Fruit fly (Drosophila melanogaster) whole organism, larva: ENCODE data around the gene CG31643.

Experiments used
- noc ChIP-seq: fragments of 200-800 bp; sonication (Bioruptor generic); optimal IDR thresholded peaks from 3 replicates; lab custom pipeline; 2019; ENCODE audit warnings: missing biosample characterization, mild to moderate bottlenecking, missing genetic modification characterization, moderate library complexity

The CG31643 gene

DNA sequence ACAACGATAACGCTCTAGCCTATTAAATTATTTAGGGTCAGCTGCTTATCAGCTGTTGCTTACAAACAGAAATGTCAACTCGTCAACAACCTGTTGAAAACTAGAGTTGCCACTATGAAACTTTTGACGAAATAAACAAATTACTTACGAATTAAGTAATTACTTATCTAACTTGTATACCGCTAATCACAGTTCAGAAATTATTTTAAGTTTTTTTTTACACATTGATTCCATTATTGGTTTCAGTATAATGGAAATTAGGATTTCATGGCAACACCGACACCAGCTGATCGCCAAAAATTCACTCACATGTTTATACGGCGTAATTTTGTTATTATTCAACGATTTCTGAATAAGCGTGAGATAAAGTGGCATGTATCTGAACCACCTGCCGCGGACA is at the start of gene CG31643, which contains the start of gene CG9117:
Gene CG31643 (plus strand): TSS at position 288 of the 400 bp plus-strand sequence.
Gene CG9117 (minus strand): TSS at position 73 of the 400 bp plus-strand sequence.
- TF ChIP-seq noc (tag; lab: Kevin White, UChicago), result peak; percentile 76

DNA sequence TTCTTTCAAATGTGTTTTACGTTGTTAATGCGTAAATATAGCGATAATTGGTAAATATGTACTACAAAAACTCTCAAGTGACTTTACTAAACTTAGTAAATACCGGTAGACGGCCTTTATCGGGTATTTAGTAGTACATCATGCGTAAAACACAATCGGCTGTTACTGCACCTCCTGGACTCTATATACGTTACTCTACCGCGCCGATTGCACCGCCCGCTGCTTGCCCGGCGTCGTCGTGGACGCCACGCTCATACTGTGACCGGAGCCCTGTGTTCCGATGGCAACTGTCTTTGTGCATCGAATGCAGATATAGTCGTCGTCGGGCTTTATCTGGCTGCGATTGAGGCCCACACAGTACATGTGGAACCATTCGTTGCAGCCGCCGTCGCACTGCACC is 47.5 kb upstream of the CG31643 start:
- TF ChIP-seq noc (tag; lab: Kevin White, UChicago), result no peak

DNA sequence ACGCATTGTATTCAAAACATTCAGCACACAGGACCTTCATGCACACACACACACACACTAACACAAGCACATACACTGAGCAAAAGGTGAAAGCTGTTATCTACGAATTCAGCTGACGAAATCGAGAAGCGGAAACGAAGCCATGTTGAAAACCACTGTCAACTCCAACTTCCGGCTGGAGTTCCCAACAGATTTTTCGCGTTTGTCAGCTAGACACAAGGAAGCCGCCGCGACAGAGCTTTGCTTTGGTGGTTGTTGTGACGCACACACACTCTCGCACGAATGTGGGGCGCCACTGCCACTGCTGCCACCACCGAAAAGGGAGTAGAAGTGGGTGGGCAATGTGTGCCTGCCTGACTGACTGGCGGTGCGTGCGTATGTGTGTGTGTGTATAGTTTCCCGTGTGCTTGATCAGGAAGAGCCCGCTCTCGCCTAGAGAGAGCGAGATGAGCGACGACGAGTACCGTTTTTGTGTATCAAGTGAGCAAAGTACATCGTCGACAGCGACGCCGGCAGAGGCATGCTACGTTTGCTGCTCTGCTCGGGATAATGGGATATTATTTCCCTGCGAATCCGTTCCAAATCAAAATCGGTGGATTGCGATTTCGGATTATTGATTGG is 40.2 kb upstream of the CG31643 start:
- no peak for TF ChIP-seq noc (tag; lab: Kevin White, UChicago)

DNA sequence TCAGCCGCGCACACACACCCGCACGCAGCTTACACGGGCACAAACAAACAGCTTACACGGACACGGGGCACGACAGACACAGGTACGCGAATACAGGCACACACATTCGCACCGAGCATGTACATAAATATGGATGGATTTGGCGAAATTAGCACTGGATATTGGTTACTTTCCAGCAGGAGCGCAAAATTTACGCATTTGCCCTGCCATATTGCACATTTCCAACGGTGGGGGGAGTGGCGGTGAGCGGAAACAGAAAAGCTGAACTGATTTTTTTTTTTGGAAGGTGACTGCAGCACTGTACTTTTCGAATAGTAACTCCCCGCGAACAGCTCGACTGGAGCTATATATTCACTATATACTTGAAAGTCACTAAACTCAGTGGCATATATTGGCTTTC is 39.5 kb upstream of the CG31643 start:
- no peak for TF ChIP-seq noc (tag; lab: Kevin White, UChicago)

DNA sequence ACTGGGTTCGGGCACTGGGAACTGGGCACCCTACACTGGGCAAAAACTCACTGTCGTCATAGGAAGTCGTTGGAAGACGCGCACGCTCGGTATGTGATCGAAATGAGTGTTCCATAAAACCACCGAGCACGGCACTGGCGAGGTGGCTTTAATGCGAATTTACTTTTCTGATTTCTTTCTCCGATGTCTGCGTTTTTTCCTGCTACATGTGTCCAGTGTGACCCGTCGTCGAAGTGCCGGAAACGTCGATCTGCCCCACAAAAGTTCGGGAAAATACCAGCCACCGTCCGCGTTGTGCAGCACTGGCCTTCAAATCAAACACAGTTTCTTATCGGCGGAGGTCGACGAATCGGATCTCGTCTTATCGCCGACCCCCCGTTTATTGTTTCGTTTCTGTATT is 38.7 kb upstream of the CG31643 start, which contains the start of gene Kdm5:
Gene Kdm5 (minus strand): TSS at position 255 of the 400 bp plus-strand sequence.
- peak; percentile 69 for TF ChIP-seq noc (tag; lab: Kevin White, UChicago)

DNA sequence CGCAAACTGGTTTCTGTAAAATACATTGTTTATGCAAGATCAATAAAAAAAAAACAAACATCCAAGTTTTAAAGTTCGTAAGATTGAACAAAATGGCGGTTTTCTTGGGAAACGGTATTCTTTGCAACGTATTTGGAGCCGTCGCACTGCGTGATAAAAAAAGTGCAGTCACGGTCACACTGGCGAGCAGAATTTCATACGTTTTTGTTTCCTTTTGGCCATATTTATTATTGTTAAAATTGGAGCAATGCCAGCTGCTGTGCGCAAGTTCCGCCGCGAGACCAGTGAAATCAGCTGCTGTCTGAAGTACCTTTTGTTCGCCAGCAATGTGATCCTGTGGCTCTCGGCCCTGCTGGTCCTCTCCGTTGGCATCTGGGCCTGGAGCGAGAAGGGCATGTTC is 37.9 kb upstream of the CG31643 start, which contains the start of gene Tsp26A:
Gene Tsp26A (plus strand): TSS at position 164 of the 400 bp plus-strand sequence.
- TF ChIP-seq noc (tag; lab: Kevin White, UChicago), result no peak

DNA sequence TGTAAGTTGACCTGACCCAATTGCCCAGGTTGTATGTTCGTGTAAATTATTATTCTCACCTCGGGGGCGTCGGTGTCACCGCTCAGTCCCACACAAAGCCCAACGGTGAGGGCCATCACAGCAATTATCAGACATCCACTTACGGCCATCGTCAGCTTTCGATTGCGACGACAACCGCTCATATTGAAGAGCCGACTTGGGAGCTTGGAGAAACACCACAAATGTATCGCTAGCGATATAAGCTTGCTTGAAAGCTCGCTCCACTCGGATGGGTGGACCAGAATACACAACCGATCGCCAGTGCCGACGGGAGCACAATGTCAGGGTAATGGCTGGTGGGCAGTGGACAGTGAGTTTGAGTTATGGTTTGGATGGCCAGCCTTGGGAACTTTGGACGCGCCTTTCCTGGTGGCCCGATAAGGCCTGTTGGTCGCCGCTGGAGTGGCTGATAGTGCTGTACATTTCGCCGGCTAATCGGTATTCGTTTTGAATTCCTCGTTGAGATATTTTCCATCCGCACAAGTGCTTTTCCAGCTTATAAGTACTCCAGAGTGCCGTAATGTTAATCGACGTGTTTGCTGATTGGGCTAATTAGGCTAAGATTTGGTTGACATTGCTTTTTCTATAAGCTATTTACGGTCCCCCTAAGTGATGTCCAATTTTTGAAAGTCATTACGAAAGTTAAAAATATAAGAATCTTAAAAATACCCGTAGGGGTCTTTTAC is 31.2 kb upstream of the CG31643 start, which contains the start of gene Gal:
Gene Gal (minus strand): TSS at position 320 of the 725 bp plus-strand sequence.
- no peak for TF ChIP-seq noc (tag; lab: Kevin White, UChicago)

DNA sequence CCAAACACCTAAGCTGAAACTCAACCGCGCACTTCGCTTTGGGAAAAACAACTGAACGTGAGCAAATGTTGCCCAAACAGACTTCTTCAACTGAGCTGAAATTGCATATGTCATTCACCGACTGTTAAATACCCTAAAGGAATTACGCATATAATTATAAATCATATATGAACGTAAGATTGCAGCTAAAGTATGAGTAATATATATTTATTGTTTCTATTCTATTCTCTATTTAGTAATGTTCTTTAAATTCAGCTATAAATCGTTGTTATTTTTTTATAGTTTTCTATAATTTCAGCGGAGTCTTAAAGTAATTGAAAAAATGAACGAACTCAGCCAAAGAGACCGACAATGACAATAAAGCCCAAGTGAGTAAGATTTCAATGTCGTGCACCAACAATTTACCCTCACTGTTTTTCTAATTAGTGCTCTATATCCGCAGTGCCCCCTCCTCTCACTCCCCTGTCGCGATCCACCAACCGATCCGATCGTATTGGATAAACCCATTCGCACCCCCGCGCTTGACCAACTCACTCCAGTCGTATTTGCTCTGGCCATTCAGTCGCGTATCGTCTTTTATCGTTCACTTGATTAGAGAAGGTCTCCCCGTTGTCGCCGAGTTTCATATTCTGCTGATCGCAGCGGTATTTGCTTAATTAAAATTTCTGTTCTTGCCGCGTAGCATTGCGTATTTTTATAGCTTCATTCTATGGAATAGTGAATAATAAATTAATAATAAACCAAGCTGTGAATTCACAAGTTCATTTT is 25.4 kb upstream of the CG31643 start, which contains the start of gene CG9098:
Gene CG9098 (minus strand): TSS at position 36 of the 768 bp plus-strand sequence.
- no peak for TF ChIP-seq noc (tag; lab: Kevin White, UChicago)

DNA sequence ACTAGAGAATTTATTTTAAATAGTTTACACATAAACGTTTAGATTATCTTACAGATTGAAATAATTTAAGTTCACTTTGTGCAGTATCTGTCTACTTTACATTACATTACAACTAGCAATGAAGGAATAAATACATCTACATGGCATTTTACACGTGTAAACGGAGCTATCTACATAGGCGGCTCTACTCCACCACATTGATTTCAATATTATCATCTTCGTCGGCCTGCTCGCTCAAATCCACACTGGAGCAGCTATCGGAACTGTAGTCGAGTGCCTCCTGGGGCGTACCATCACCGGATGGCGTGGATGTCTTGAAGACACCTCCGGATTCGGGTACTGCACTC is 24.9 kb upstream of the CG31643 start:
- no peak for TF ChIP-seq noc (tag; lab: Kevin White, UChicago)

DNA sequence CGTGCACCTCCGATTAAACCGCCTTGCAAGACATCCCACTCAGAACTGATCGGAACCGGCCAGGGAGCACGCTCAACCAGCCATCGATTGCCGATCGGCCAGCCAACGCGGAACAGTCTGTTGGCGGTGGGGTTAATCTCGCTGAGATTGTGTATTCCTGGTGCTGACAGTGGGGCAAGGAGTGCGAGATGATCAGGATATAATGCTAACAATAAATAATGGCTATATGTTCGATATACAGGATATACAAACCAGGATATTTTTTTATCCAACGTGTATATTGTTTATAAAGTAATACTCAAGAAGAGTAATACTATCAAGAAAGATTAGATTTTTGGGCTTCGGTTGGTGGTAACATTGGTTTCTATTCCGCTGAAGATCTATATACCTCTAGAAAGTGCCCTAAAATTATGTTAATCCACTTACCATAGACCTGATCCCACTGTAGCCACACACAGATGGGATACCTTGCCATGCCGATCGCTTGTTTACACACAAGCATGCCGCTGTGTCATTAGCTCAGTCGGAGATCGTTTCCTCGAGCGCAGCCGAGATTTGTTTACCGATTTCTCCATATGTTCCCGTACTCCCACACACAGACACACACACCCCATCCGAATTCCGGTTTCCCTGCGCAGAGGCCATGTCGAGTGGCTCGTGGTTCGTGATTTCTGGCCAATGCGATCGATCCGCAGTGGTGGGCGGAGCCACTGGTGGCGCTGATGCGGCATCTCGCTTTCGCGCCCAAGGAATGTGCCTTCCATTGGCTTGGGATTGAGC is 18.4 kb upstream of the CG31643 start, which contains the start of gene H2.0:
Gene H2.0 (minus strand): TSS at position 51 of the 780 bp plus-strand sequence.
- TF ChIP-seq noc (tag; lab: Kevin White, UChicago), result no peak

DNA sequence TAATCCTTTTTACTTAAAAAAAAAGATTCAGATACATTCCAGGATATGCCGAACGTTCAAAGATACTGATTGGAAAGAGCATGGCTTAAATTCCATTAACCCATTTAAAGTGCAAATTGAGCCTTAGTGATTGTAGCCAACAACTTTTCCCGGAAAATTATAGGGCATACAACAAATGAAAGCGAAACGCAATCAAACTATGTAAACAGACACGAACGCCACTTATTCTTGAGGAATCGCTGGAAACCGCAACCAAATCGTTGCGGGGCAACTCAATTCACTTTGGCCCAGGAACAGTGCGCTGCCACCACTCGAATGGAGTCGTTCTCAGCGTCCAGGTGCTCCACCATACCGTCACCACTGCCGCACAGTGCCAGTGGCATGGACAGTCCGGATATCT is 17.4 kb upstream of the CG31643 start, which contains the start of gene CG13996:
Gene CG13996 (plus strand): TSS at position 301 of the 400 bp plus-strand sequence.
- no peak for TF ChIP-seq noc (tag; lab: Kevin White, UChicago)

DNA sequence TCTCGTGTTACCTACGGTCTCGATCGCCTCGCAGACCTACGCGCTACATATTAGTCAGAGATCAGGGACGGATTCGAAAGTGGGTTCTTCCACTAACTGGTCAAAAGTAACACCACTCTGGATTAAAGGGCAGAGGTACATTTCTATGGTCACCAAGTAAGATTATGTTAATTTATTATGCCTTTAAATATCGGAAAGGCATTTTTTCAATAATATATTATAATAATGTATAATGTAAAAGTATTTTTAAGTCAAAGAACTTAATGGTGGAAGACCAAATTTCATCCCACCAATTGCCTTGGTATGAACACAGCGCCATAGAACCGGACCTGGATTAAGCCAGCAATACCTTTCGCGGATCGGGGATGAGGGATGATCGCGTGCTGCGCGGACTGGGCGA is 15.1 kb upstream of the CG31643 start:
- TF ChIP-seq noc (tag; lab: Kevin White, UChicago), result no peak

DNA sequence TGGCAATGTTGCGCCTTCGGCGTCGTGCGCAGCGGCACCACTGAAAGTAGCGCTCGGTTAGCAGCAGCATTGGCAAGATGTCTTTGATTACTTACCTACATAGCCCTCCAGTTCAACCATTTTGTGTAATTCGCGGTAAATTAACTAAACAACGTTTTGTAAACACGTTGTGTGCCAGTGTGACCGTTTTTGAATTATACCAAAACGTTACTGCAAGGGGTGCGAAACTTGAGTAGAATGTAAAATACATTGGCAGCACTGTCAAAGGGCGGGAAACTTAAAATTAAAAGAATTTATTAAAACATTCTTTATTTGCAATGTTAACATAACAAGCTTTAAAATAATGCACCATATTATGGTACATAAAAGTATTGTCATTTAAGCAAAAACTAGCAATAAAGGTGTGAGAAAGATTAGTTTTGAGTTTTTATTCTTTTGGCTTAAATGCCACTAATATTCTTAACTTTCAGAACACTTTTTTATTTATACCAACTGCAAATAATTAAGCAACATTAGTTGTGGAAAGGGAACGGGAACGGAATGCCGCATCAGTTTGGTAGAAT is 13.5 kb upstream of the CG31643 start, which contains the start of gene CG9107:
Gene CG9107 (minus strand): TSS at position 195 of the 563 bp plus-strand sequence.
- no peak for TF ChIP-seq noc (tag; lab: Kevin White, UChicago)

DNA sequence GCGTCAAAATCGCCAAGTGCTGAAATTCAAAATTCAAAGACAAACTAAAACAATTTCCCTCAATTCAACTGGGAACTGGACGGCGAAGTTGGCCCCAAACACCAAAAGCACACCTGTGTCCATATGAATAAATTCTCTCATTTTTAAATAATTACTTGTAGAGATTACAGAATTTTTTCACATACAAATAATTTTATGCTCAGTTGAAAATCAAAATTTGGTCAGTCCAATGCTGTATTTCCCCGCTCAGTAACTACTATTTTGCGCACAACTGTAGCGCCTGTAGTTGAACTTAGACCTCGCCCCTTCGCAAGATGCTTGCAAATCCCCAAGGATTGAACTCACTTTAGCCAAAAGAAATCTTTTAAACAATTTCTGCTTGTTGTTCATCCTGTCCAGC is 9.2 kb upstream of the CG31643 start:
- no peak for TF ChIP-seq noc (tag; lab: Kevin White, UChicago)
